Worm (Caenorhabditis elegans) whole organism, early embryonic: Measurements from ENCODE around the gene clh-3.

Experiments
- B0310.2 ChIP-seq: sonication (generic microtip); optimal IDR thresholded peaks from 2 replicates; lab custom pipeline; 2016; ENCODE audit warnings: mild to moderate bottlenecking, missing genetic modification characterization, missing compliant biosample characterization
- F13C5.2 ChIP-seq: sonication (generic microtip); optimal IDR thresholded peaks from 2 replicates; lab custom pipeline; 2017; ENCODE audit warnings: mild to moderate bottlenecking, missing genetic modification characterization, inconsistent platforms, missing compliant biosample characterization
- aly-1 ChIP-seq: sonication (generic microtip); optimal IDR thresholded peaks from 2 replicates; lab custom pipeline; 2016; ENCODE audit warnings: missing genetic modification characterization, missing compliant biosample characterization
- ama-1 ChIP-seq: fragments of 150-350 bp; optimal IDR thresholded peaks from 2 replicates; lab custom pipeline; 2014
- ceh-13 ChIP-seq: fragments of 200-800 bp; sonication (Bioruptor generic); optimal IDR thresholded peaks from 2 replicates; lab custom pipeline; 2018; ENCODE audit warnings: mild to moderate bottlenecking, missing genetic modification characterization, missing compliant biosample characterization
- ceh-36 ChIP-seq: sonication (generic microtip); optimal IDR thresholded peaks from 2 replicates; lab custom pipeline; 2016; ENCODE audit warnings: missing genetic modification characterization, inconsistent platforms, missing compliant biosample characterization
- ets-7 ChIP-seq: sonication (generic microtip); optimal IDR thresholded peaks from 2 replicates; lab custom pipeline; 2016; ENCODE audit warnings: missing genotype, missing genetic modification characterization, missing compliant biosample characterization
- flt-1 ChIP-seq: fragments of 200-800 bp; sonication (Bioruptor generic); IDR thresholded peaks from 2 replicates; pipeline ENCODE4 v1.3.6; 2022; ENCODE audit warnings: missing genetic modification characterization, missing compliant biosample characterization
- hmbx-1 ChIP-seq: sonication (generic microtip); optimal IDR thresholded peaks from 2 replicates; lab custom pipeline; 2016; ENCODE audit warnings: mild to moderate bottlenecking, missing genetic modification characterization, missing compliant biosample characterization
- hmg-4 ChIP-seq: fragments of 200-800 bp; sonication (Bioruptor generic); optimal IDR thresholded peaks from 2 replicates; lab custom pipeline; 2018; ENCODE audit warnings: mild to moderate bottlenecking, missing genetic modification characterization, missing compliant biosample characterization
- hnd-1 ChIP-seq: sonication (generic microtip); optimal IDR thresholded peaks from 2 replicates; lab custom pipeline; 2016; ENCODE audit warnings: missing genetic modification characterization, missing compliant biosample characterization
- pes-1 ChIP-seq: fragments of 200-800 bp; sonication (Bioruptor generic); IDR thresholded peaks from 2 replicates; pipeline ENCODE4 v1.3.6; 2022; ENCODE audit warnings: missing genetic modification reagents, missing genetic modification characterization, missing compliant biosample characterization
- scrt-1 ChIP-seq: fragments of 200-800 bp; sonication (Bioruptor generic); IDR thresholded peaks from 2 replicates; pipeline ENCODE4 v1.3.6; 2022; ENCODE audit warnings: missing genetic modification characterization, missing compliant biosample characterization
- sea-1 ChIP-seq: fragments of 200-800 bp; sonication (Bioruptor generic); conservative IDR thresholded peaks from 2 replicates; pipeline ENCODE4 v1.3.6; 2022; ENCODE audit warnings: missing genetic modification characterization, missing compliant biosample characterization
- tbx-11 ChIP-seq: fragments of 200-800 bp; sonication (Bioruptor generic); IDR thresholded peaks from 2 replicates; pipeline ENCODE4 v1.3.6; 2022; ENCODE audit warnings: missing genetic modification characterization, missing compliant biosample characterization
- tbx-37 ChIP-seq: fragments of 200-800 bp; sonication (Bioruptor generic); conservative IDR thresholded peaks from 2 replicates; pipeline ENCODE4 v1.3.6; 2022; ENCODE audit warnings: missing genetic modification reagents, missing genetic modification characterization, missing compliant biosample characterization
- tra-4 ChIP-seq: sonication (generic microtip); optimal IDR thresholded peaks from 2 replicates; lab custom pipeline; 2017; ENCODE audit warnings: missing genetic modification characterization, missing compliant biosample characterization

The clh-3 gene

ce11 chrII:7225864-7226522, at the start of gene clh-3:
TSS of gene clh-3 (minus strand) at chrII:7225914.
- TF ChIP-seq ceh-36 (tag; lab: Kevin White, UChicago) (no peak), hmbx-1 (tag; lab: Kevin White, UChicago) (no peak), tra-4 (tag; lab: Kevin White, UChicago) (no peak), ceh-13 (GFP tag; lab: Kevin White, UChicago) (no peak), ama-1 (lab: Kevin White, UChicago) (no peak), tbx-37 (no peak), scrt-1 (GFP tag; lab: Robert Waterston, UW) (no peak), pes-1 (GFP tag; lab: Robert Waterston, UW) (no peak), sea-1 (GFP tag; lab: Robert Waterston, UW) (no peak), aly-1 (tag; lab: Kevin White, UChicago) (no peak), hmg-4 (GFP tag; lab: Kevin White, UChicago) (no peak), ets-7 (tag; lab: Kevin White, UChicago) (no peak), hnd-1 (tag; lab: Kevin White, UChicago) (no peak), flt-1 (GFP tag; lab: Robert Waterston, UW) (no peak), F13C5.2 (no peak), B0310.2 (no peak), tbx-11 (no peak)

- TF ChIP-seq tbx-11 = no peak
- TF ChIP-seq tbx-37 = no peak
Measured at ce11 chrII:7273517-7273916, 47.8 kb upstream of the clh-3 start.

ce11 chrII:7272513-7272912, 46.8 kb upstream of the clh-3 start:
- TF ChIP-seq ama-1 (lab: Kevin White, UChicago) (no peak), flt-1 (GFP tag; lab: Robert Waterston, UW) (no peak), ceh-36 (tag; lab: Kevin White, UChicago) (no peak), F13C5.2 (no peak)

ce11 chrII:7269783-7270182, 44.1 kb upstream of the clh-3 start:
- no peak for TF ChIP-seq flt-1 (GFP tag; lab: Robert Waterston, UW)
- TF ChIP-seq ceh-13 (GFP tag; lab: Kevin White, UChicago) = no peak
- TF ChIP-seq B0310.2 = no peak
- no peak for TF ChIP-seq tbx-37
- TF ChIP-seq ets-7 (tag; lab: Kevin White, UChicago) = no peak
- no peak for TF ChIP-seq hmg-4 (GFP tag; lab: Kevin White, UChicago)
- no peak for TF ChIP-seq tbx-11
- TF ChIP-seq sea-1 (GFP tag; lab: Robert Waterston, UW) = no peak
- no peak for TF ChIP-seq aly-1 (tag; lab: Kevin White, UChicago)
- TF ChIP-seq tra-4 (tag; lab: Kevin White, UChicago) = no peak
- TF ChIP-seq F13C5.2 = no peak

- TF ChIP-seq flt-1 (GFP tag; lab: Robert Waterston, UW) = no peak
- no peak for TF ChIP-seq B0310.2
- no peak for TF ChIP-seq hnd-1 (tag; lab: Kevin White, UChicago)
- no peak for TF ChIP-seq tra-4 (tag; lab: Kevin White, UChicago)
- TF ChIP-seq ceh-36 (tag; lab: Kevin White, UChicago) = no peak
Measured at ce11 chrII:7264675-7265074, 39.0 kb upstream of the clh-3 start.

ce11 chrII:7261854-7262253, 36.1 kb upstream of the clh-3 start, which contains the start of gene C30G12.4:
TSS of gene C30G12.4 (plus strand) at chrII:7262154.
- TF ChIP-seq hnd-1 (tag; lab: Kevin White, UChicago) = no peak
- no peak for TF ChIP-seq ceh-13 (GFP tag; lab: Kevin White, UChicago)
- no peak for TF ChIP-seq scrt-1 (GFP tag; lab: Robert Waterston, UW)
- TF ChIP-seq pes-1 (GFP tag; lab: Robert Waterston, UW) = no peak
- TF ChIP-seq tbx-11 = no peak
- TF ChIP-seq ceh-36 (tag; lab: Kevin White, UChicago) = no peak
- no peak for TF ChIP-seq tbx-37
- no peak for TF ChIP-seq aly-1 (tag; lab: Kevin White, UChicago)
- TF ChIP-seq F13C5.2 = no peak
- no peak for TF ChIP-seq tra-4 (tag; lab: Kevin White, UChicago)
- no peak for TF ChIP-seq flt-1 (GFP tag; lab: Robert Waterston, UW)

- TF ChIP-seq aly-1 (tag; lab: Kevin White, UChicago) = no peak
Measured at ce11 chrII:7255614-7256162, 30.0 kb upstream of the clh-3 start, which contains the start of gene F32A5.8. TSS of gene F32A5.8 (plus strand) at chrII:7256112.

- no peak for TF ChIP-seq hmg-4 (GFP tag; lab: Kevin White, UChicago)
- no peak for TF ChIP-seq tra-4 (tag; lab: Kevin White, UChicago)
- no peak for TF ChIP-seq ceh-36 (tag; lab: Kevin White, UChicago)
- TF ChIP-seq sea-1 (GFP tag; lab: Robert Waterston, UW) = no peak
- TF ChIP-seq hmbx-1 (tag; lab: Kevin White, UChicago) = no peak
- no peak for TF ChIP-seq F13C5.2
- TF ChIP-seq aly-1 (tag; lab: Kevin White, UChicago) = no peak
- no peak for TF ChIP-seq flt-1 (GFP tag; lab: Robert Waterston, UW)
- no peak for TF ChIP-seq scrt-1 (GFP tag; lab: Robert Waterston, UW)
- TF ChIP-seq tbx-37 = no peak
- TF ChIP-seq ets-7 (tag; lab: Kevin White, UChicago) = no peak
- no peak for TF ChIP-seq pes-1 (GFP tag; lab: Robert Waterston, UW)
- TF ChIP-seq B0310.2 = no peak
- no peak for TF ChIP-seq hnd-1 (tag; lab: Kevin White, UChicago)
- no peak for TF ChIP-seq ceh-13 (GFP tag; lab: Kevin White, UChicago)
- no peak for TF ChIP-seq tbx-11
Measured at ce11 chrII:7253073-7253472, 27.4 kb upstream of the clh-3 start, which contains the start of gene lsm-4. TSS of gene lsm-4 (minus strand) at chrII:7253163.
